Worm (Caenorhabditis elegans) whole organism, midembryonic: ENCODE data around the gene F41G4.7.

Source experiments
- cog-1 ChIP-seq: sonication (generic microtip); optimal IDR thresholded peaks from 2 replicates; lab custom pipeline; 2016; ENCODE audit warnings: missing genetic modification characterization, missing compliant biosample characterization
- flt-1 ChIP-seq: fragments of 200-800 bp; sonication (Bioruptor generic); IDR thresholded peaks from 2 replicates; pipeline ENCODE4 v1.3.6; 2022; ENCODE audit warnings: missing genetic modification characterization, missing compliant biosample characterization

DNA sequence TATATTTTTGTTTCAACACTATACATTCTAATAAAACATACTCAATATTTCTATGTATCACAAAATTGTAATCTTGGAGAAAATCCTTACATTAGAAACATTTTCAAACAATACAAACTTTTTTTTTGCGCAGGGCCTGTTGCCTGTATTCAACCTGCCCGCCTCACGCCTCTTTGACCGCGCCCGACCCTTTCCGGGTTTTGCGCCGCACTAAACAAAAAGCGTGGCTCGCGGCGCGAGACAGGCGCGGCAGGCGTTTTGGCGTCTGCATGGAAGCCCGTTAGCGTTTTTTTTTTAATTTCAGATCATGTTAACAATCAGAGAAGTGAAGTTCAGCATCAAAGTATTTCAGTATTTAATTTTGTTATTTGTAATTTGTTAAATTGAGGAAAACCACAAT, 6.7 kb upstream of the F41G4.7 start:
- TF ChIP-seq flt-1 (GFP tag; lab: Robert Waterston, UW) (no peak), cog-1 (tag; lab: Kevin White, UChicago) (no peak)
